Fruit fly (Drosophila melanogaster): ENCODE data around the gene CG42658.

Gene CG42658

DNA sequence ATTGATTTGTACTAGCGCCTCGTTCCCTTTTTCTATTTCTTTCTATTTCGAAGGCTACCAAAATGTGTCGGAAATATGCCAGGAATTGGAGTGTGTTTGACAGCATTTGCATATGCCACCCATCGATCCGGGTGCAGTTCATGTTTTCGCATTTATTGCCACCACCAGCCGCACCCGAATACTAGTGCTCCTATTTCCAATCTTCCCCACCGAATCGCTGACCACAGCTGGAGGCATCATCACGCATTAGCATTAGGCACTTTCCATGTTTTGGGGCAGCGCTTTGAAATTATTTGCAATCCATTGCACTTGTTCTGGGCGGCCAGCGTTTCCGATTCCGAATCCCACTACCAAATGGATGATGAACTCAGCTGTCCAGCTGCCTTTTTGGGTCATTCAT lies at the start of gene CG42658:
Gene CG42658 (minus strand): TSS at position 101 of the 400 bp plus-strand sequence.
- no peak for TF ChIP-seq Dfd (GFP tag; optimal IDR thresholded peaks at IDR 0.05)
- TF ChIP-seq foxo (GFP tag; optimal IDR thresholded peaks at IDR 0.05), result no peak
- no peak for TF ChIP-seq Hnf4 (GFP tag; optimal IDR thresholded peaks at IDR 0.05)
- TF ChIP-seq rgr (GFP tag; optimal IDR thresholded peaks at IDR 0.05), result no peak
- TF ChIP-seq Sp1 (GFP tag; optimal IDR thresholded peaks at IDR 0.05), result no peak
- TF ChIP-seq CG9705 (GFP tag; optimal IDR thresholded peaks at IDR 0.05), result no peak
- TF ChIP-seq usp (GFP tag; optimal IDR thresholded peaks at IDR 0.05), result no peak
- TF ChIP-seq sage (GFP tag; optimal IDR thresholded peaks at IDR 0.05), result no peak
- TF ChIP-seq CG32264 (GFP tag; optimal IDR thresholded peaks at IDR 0.05), result no peak
- no peak for TF ChIP-seq pan (optimal IDR thresholded peaks at IDR 0.05)
- no peak for TF ChIP-seq Abd-B (GFP tag; optimal IDR thresholded peaks at IDR 0.05)
- TF ChIP-seq h (GFP tag; optimal IDR thresholded peaks at IDR 0.05), result no peak
- TF ChIP-seq HLH106 (tag; optimal IDR thresholded peaks at IDR 0.05), result no peak
- no peak for TF ChIP-seq Hr83 (GFP tag; optimal IDR thresholded peaks at IDR 0.05; ENCODE audit: poor library complexity, severe bottlenecking)

- TF ChIP-seq Hnf4 (GFP tag; optimal IDR thresholded peaks at IDR 0.05) (no peak), brk (GFP tag; optimal IDR thresholded peaks at IDR 0.05) (no peak), usp (GFP tag; optimal IDR thresholded peaks at IDR 0.05) (no peak), Dif (GFP tag; optimal IDR thresholded peaks at IDR 0.05; ENCODE audit: partially characterized antibody) (no peak), Vsx2 (GFP tag; optimal IDR thresholded peaks at IDR 0.05; ENCODE audit: partially characterized antibody) (no peak), HLH106 (tag; optimal IDR thresholded peaks at IDR 0.05) (no peak), h (GFP tag; optimal IDR thresholded peaks at IDR 0.05) (no peak), dmrt93B (GFP tag; optimal IDR thresholded peaks at IDR 0.05) (no peak), psq (GFP tag; optimal IDR thresholded peaks at IDR 0.05) (no peak)
Measured at dm6 chr2L:2314165-2314564, 26.5 kb upstream of the CG42658 start.

dm6 chr2L:2311449-2311848 lies 23.7 kb upstream of the CG42658 start, which contains the start of gene eys:
Gene eys, plus strand, starts transcription at chr2L:2311680.
- TF ChIP-seq dsf (GFP tag; optimal IDR thresholded peaks at IDR 0.05; ENCODE audit: borderline replicate concordance), result no peak
- no peak for TF ChIP-seq sv (GFP tag; optimal IDR thresholded peaks at IDR 0.05)
- TF ChIP-seq woc (GFP tag; optimal IDR thresholded peaks at IDR 0.05), result no peak
- no peak for TF ChIP-seq Jra (GFP tag; optimal IDR thresholded peaks at IDR 0.05)
- TF ChIP-seq usp (GFP tag; optimal IDR thresholded peaks at IDR 0.05), result no peak
- no peak for TF ChIP-seq tai (GFP tag; optimal IDR thresholded peaks at IDR 0.05)
- no peak for TF ChIP-seq Mio (GFP tag; optimal IDR thresholded peaks at IDR 0.05)
- TF ChIP-seq dmrt93B (GFP tag; optimal IDR thresholded peaks at IDR 0.05), result no peak
- TF ChIP-seq CG9705 (GFP tag; optimal IDR thresholded peaks at IDR 0.05), result no peak
- TF ChIP-seq Dfd (GFP tag; optimal IDR thresholded peaks at IDR 0.05), result no peak
- TF ChIP-seq Hr83 (GFP tag; optimal IDR thresholded peaks at IDR 0.05; ENCODE audit: poor library complexity, severe bottlenecking), result no peak
- TF ChIP-seq ey (GFP tag; optimal IDR thresholded peaks at IDR 0.05), result no peak
- TF ChIP-seq OdsH (GFP tag; optimal IDR thresholded peaks at IDR 0.05), result no peak
- no peak for TF ChIP-seq fru (GFP tag; optimal IDR thresholded peaks at IDR 0.05)
- no peak for TF ChIP-seq brk (GFP tag; optimal IDR thresholded peaks at IDR 0.05)
- TF ChIP-seq psq (GFP tag; optimal IDR thresholded peaks at IDR 0.05), result no peak
- no peak for TF ChIP-seq foxo (GFP tag; optimal IDR thresholded peaks at IDR 0.05)

DNA sequence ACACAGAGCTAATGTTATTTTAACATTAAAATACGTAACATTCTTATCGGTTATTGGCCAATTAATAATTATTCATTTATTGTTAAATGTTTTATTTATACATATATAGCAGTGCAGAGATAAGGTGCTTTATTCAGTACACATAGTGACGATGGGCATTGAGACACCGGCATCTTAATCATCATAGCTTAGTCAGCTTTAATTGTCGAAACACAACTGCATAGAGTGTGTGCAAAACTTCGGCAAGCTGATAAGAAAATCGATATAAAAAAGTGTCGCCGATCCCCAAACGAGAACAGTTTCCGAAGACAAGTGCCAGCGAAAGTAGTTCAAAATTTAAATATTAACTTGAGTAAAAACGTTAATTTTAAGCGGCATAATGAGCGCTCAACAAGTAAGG lies 19.9 kb upstream of the CG42658 start, which contains the start of gene CG16995:
Gene CG16995 (plus strand): TSS at position 301 of the 400 bp plus-strand sequence.
- TF ChIP-seq OdsH (GFP tag; optimal IDR thresholded peaks at IDR 0.05) (no peak), Vsx2 (GFP tag; optimal IDR thresholded peaks at IDR 0.05; ENCODE audit: partially characterized antibody) (no peak), Jra (GFP tag; optimal IDR thresholded peaks at IDR 0.05) (no peak), Sp1 (GFP tag; optimal IDR thresholded peaks at IDR 0.05) (no peak), Dif (GFP tag; optimal IDR thresholded peaks at IDR 0.05; ENCODE audit: partially characterized antibody) (no peak), Mio (GFP tag; optimal IDR thresholded peaks at IDR 0.05) (no peak), Abd-B (GFP tag; optimal IDR thresholded peaks at IDR 0.05) (no peak), brk (GFP tag; optimal IDR thresholded peaks at IDR 0.05) (no peak), lola (GFP tag; optimal IDR thresholded peaks at IDR 0.05) (no peak), pan (optimal IDR thresholded peaks at IDR 0.05) (no peak), GATAd (GFP tag; optimal IDR thresholded peaks at IDR 0.05) (no peak), Rel (GFP tag; optimal IDR thresholded peaks at IDR 0.05) (no peak), Rel (tag; optimal IDR thresholded peaks at IDR 0.05) (no peak), CG9705 (GFP tag; optimal IDR thresholded peaks at IDR 0.05) (no peak), CrebA (GFP tag; optimal IDR thresholded peaks at IDR 0.05; ENCODE audit: borderline replicate concordance) (no peak), Dfd (GFP tag; optimal IDR thresholded peaks at IDR 0.05) (no peak), tai (GFP tag; optimal IDR thresholded peaks at IDR 0.05) (no peak), jim (GFP tag; optimal IDR thresholded peaks at IDR 0.05) (no peak), ey (GFP tag; optimal IDR thresholded peaks at IDR 0.05) (no peak)
